Fruit fly (Drosophila melanogaster): ENCODE data around the gene Spn77Bc.

Gene Spn77Bc

dm6 chr3L:20384086-20384810, 41.8 kb downstream of the Spn77Bc start, which contains the start of the genes CG5498 and fbl (continued):
- TF ChIP-seq Dip2 (GFP tag; IDR thresholded peaks at IDR 0.05) (no peak), CG31224 (GFP tag; IDR thresholded peaks at IDR 0.05) (no peak), Med (GFP tag) (peak; percentile 73), fd96Cb (tag; optimal IDR thresholded peaks at IDR 0.05) (peak; percentile 39), sima (GFP tag; optimal IDR thresholded peaks at IDR 0.05) (no peak), CG34422 (GFP tag; IDR thresholded peaks at IDR 0.05) (0 out of 3 replicates have a peak, but pooled peaks have one; percentile 23), CG13296 (GFP tag; optimal IDR thresholded peaks at IDR 0.05) (peak; percentile 64), emc (GFP tag; optimal IDR thresholded peaks at IDR 0.05) (no peak), CG5245 (GFP tag; optimal IDR thresholded peaks at IDR 0.05) (peak; percentile 56), CG17385 (GFP tag; optimal IDR thresholded peaks at IDR 0.05) (peak; percentile 61), CG13123 (GFP tag; optimal IDR thresholded peaks at IDR 0.05) (peak; percentile 36), CG33213 (GFP tag; optimal IDR thresholded peaks at IDR 0.05) (peak; percentile 29), CG10543 (GFP tag; optimal IDR thresholded peaks at IDR 0.05) (peak; percentile 74), CG12155 (GFP tag; optimal IDR thresholded peaks at IDR 0.05) (peak; percentile 74), Scr (GFP tag; IDR thresholded peaks at IDR 0.05; ENCODE audit: partially characterized antibody) (peak; percentile 34; the same call in 1 of the 2 replicates), Rx (GFP tag; IDR thresholded peaks at IDR 0.05) (no peak), Xrp1 (GFP tag; IDR thresholded peaks at IDR 0.05) (peak; percentile 54; the same call in 1 of the 2 replicates), unc-4 (GFP tag; IDR thresholded peaks at IDR 0.05; ENCODE audit: partially characterized antibody) (peak; percentile 62), CG16813 (GFP tag; IDR thresholded peaks at IDR 0.05; ENCODE audit: partially characterized antibody) (no peak), dati (GFP tag; IDR thresholded peaks at IDR 0.05) (no peak), D19A (tag; optimal IDR thresholded peaks at IDR 0.05) (peak; percentile 54), toy (GFP tag; IDR thresholded peaks at IDR 0.05) (no peak), Atf3 (GFP tag; optimal IDR thresholded peaks at IDR 0.05) (no peak), ind (GFP tag; optimal IDR thresholded peaks at IDR 0.05) (peak; percentile 64), dan (GFP tag; IDR thresholded peaks at IDR 0.05) (no peak), Nf-YC (tag; optimal IDR thresholded peaks at IDR 0.05) (peak; percentile 68), CG10979 (tag; optimal IDR thresholded peaks at IDR 0.05) (peak; percentile 52), ken (GFP tag; IDR thresholded peaks at IDR 0.05) (no peak), kay (GFP tag; optimal IDR thresholded peaks at IDR 0.05) (peak; percentile 35), CG9817 (tag; optimal IDR thresholded peaks at IDR 0.05) (peak; percentile 40), Mes4 (GFP tag; optimal IDR thresholded peaks at IDR 0.05) (peak; percentile 6), sens (GFP tag) (peak; percentile 82), Nf-YA (GFP tag; IDR thresholded peaks at IDR 0.05) (no peak), CG10431 (GFP tag; optimal IDR thresholded peaks at IDR 0.05) (peak; percentile 43), CG12659 (GFP tag; optimal IDR thresholded peaks at IDR 0.05) (peak; percentile 76), CG8290 (GFP tag; optimal IDR thresholded peaks at IDR 0.05) (peak; percentile 37), CG8290 (tag; optimal IDR thresholded peaks at IDR 0.05) (no peak), CG2199 (GFP tag; IDR thresholded peaks at IDR 0.05) (no peak), CG13894 (tag; optimal IDR thresholded peaks at IDR 0.05) (peak; percentile 63), Xbp1 (GFP tag; optimal IDR thresholded peaks at IDR 0.05) (peak; percentile 63), TFAM (GFP tag; optimal IDR thresholded peaks at IDR 0.05) (no peak), CG6689 (GFP tag; IDR thresholded peaks at IDR 0.05) (peak; percentile 50), pho (GFP tag; optimal IDR thresholded peaks at IDR 0.05) (peak; percentile 38), peb (GFP tag; IDR thresholded peaks at IDR 0.05) (no peak), az2 (GFP tag; optimal IDR thresholded peaks at IDR 0.05) (peak; percentile 55), D19B (GFP tag; optimal IDR thresholded peaks at IDR 0.05) (peak; percentile 35), Drgx (GFP tag; IDR thresholded peaks at IDR 0.05) (peak; percentile 62), Ssrp (tag; optimal IDR thresholded peaks at IDR 0.05) (peak; percentile 32), CG32532 (GFP tag; IDR thresholded peaks at IDR 0.05) (peak; percentile 52; the same call in 1 of the 2 replicates), ci (GFP tag; IDR thresholded peaks at IDR 0.05) (no peak), CG2712 (tag; optimal IDR thresholded peaks at IDR 0.05) (peak; percentile 78)
